Fruit fly (Drosophila melanogaster) whole organism, embryonic: ENCODE results near the gene euc.

Source experiments
- Adf1 ChIP-seq: fragments of 200-800 bp; sonication (Bioruptor generic); IDR thresholded peaks from 2 replicates; pipeline ENCODE4 v1.3.6; 2022; ENCODE audit warnings: missing biosample characterization, missing genetic modification characterization
- Atf3 ChIP-seq: fragments of 200-800 bp; sonication (Bioruptor generic); optimal IDR thresholded peaks from 3 replicates; lab custom pipeline; 2016; ENCODE audit warnings: missing biosample characterization, missing genetic modification characterization
- Awh ChIP-seq: fragments of 200-800 bp; sonication (Bioruptor generic); IDR thresholded peaks from 2 replicates; pipeline ENCODE4, ENCODE4 v1.3.6; 2022; ENCODE audit warnings: missing biosample characterization, missing genetic modification characterization
- CG10209 ChIP-seq: fragments of 200-800 bp; sonication (Bioruptor generic); optimal IDR thresholded peaks from 3 replicates; lab custom pipeline; 2017; ENCODE audit warnings: missing biosample characterization, mild to moderate bottlenecking, missing genetic modification characterization, missing genetic modification reagents
- CG11456 ChIP-seq: fragments of 200-800 bp; sonication (Bioruptor generic); IDR thresholded peaks from 3 replicates; pipeline ENCODE4 v1.3.6; 2022; ENCODE audit warnings: missing biosample characterization, missing genetic modification characterization
- CG11695 ChIP-seq: fragments of 200-800 bp; sonication (Bioruptor generic); IDR thresholded peaks from 3 replicates; pipeline ENCODE4 v1.3.6; 2022; ENCODE audit warnings: missing biosample characterization, missing genetic modification characterization
- CG14860 ChIP-seq: fragments of 200-800 bp; sonication (Bioruptor generic); IDR thresholded peaks from 3 replicates; pipeline ENCODE4 v1.3.6; 2022; ENCODE audit warnings: missing biosample characterization, missing genetic modification characterization; ENCODE audit not compliant: partially characterized antibody
- CG1529 ChIP-seq: fragments of 200-800 bp; sonication (Bioruptor generic); optimal IDR thresholded peaks from 3 replicates; lab custom pipeline; 2018; ENCODE audit warnings: missing biosample characterization, missing genetic modification characterization
- CG15514 ChIP-seq: fragments of 200-800 bp; sonication (Bioruptor generic); optimal IDR thresholded peaks from 3 replicates; lab custom pipeline; 2017; ENCODE audit warnings: missing biosample characterization, missing genetic modification characterization, mild to moderate bottlenecking, moderate library complexity, missing genetic modification reagents
- CG1603 ChIP-seq: fragments of 200-800 bp; sonication (Bioruptor generic); optimal IDR thresholded peaks from 2 replicates; lab custom pipeline; 2019; ENCODE audit warnings: missing biosample characterization, mild to moderate bottlenecking, missing genetic modification characterization, moderate library complexity
- CG17568 ChIP-seq: fragments of 200-800 bp; sonication (Bioruptor generic); optimal IDR thresholded peaks from 2 replicates; lab custom pipeline; 2018; ENCODE audit warnings: missing biosample characterization, mild to moderate bottlenecking, missing genetic modification characterization, moderate library complexity
- CG18476 ChIP-seq: fragments of 200-800 bp; sonication (Bioruptor generic); optimal IDR thresholded peaks from 2 replicates; lab custom pipeline; 2016; ENCODE audit warnings: missing biosample characterization, mild to moderate bottlenecking, missing genetic modification characterization
- CG2678 ChIP-seq: fragments of 200-800 bp; sonication (Bioruptor generic); optimal IDR thresholded peaks from 3 replicates; lab custom pipeline; 2019; ENCODE audit warnings: missing biosample characterization, mild to moderate bottlenecking, missing genetic modification characterization, moderate library complexity
- CG32532 ChIP-seq: fragments of 200-800 bp; sonication (Bioruptor generic); IDR thresholded peaks from 2 replicates; pipeline ENCODE4 v1.3.6; 2022; ENCODE audit warnings: missing biosample characterization, missing genetic modification characterization
- CG3281 ChIP-seq: fragments of 200-800 bp; sonication (Bioruptor generic); optimal IDR thresholded peaks from 3 replicates; lab custom pipeline; 2017; ENCODE audit warnings: missing biosample characterization, mild to moderate bottlenecking, missing genetic modification characterization
- CG3407 ChIP-seq: fragments of 200-800 bp; sonication (Bioruptor generic); optimal IDR thresholded peaks from 2 replicates; lab custom pipeline; 2018; ENCODE audit warnings: missing biosample characterization, mild to moderate bottlenecking, missing genetic modification characterization
- CG6689 ChIP-seq: fragments of 200-800 bp; sonication (Bioruptor generic); IDR thresholded peaks from 2 replicates; pipeline ENCODE4 v1.3.6; 2022; ENCODE audit warnings: missing biosample characterization, missing genetic modification characterization
- CG6813 ChIP-seq: fragments of 200-800 bp; sonication (Bioruptor generic); optimal IDR thresholded peaks from 2 replicates; lab custom pipeline; 2017; ENCODE audit warnings: missing biosample characterization, missing genetic modification characterization, mild to moderate bottlenecking, moderate library complexity, missing genetic modification reagents
- CG7839 ChIP-seq: fragments of 200-800 bp; sonication (Bioruptor generic); optimal IDR thresholded peaks from 3 replicates; lab custom pipeline; 2018; ENCODE audit warnings: missing biosample characterization, mild to moderate bottlenecking, missing genetic modification characterization, moderate library complexity
- CG7987 ChIP-seq: fragments of 200-800 bp; sonication (Bioruptor generic); optimal IDR thresholded peaks from 2 replicates; lab custom pipeline; 2018; ENCODE audit warnings: missing biosample characterization, mild to moderate bottlenecking, missing genetic modification characterization, moderate library complexity
- CG8359 ChIP-seq: fragments of 200-800 bp; sonication (Bioruptor generic); optimal IDR thresholded peaks from 2 replicates; lab custom pipeline; 2017; ENCODE audit warnings: missing biosample characterization, mild to moderate bottlenecking, missing genetic modification characterization, borderline replicate concordance
- CG9727 ChIP-seq: fragments of 200-800 bp; sonication (Bioruptor generic); optimal IDR thresholded peaks from 3 replicates; lab custom pipeline; 2017; ENCODE audit warnings: missing biosample characterization, mild to moderate bottlenecking, missing genetic modification characterization
- CG9797 ChIP-seq: fragments of 200-800 bp; sonication (Bioruptor generic); optimal IDR thresholded peaks from 3 replicates; lab custom pipeline; 2018; ENCODE audit warnings: missing biosample characterization, mild to moderate bottlenecking, missing genetic modification characterization
- CrebB ChIP-seq: fragments of 200-800 bp; sonication (Bioruptor generic); optimal IDR thresholded peaks from 3 replicates; lab custom pipeline; 2018; ENCODE audit warnings: missing biosample characterization, mild to moderate bottlenecking, missing genetic modification characterization
- Eip74EF ChIP-seq, 2 experiments: fragments of 200-800 bp in 1 of 2; fragments of >200 bp in 1 of 2; sonication (Bioruptor generic) in 1 of 2; optimal IDR thresholded peaks; 2 replicates each; lab custom pipeline; 2017 to 2019; ENCODE audit warnings: missing biosample characterization in 2 of 2, missing genetic modification characterization in 2 of 2, mild to moderate bottlenecking in 1 of 2, moderate library complexity in 1 of 2
- H15 ChIP-seq: fragments of 200-800 bp; sonication (Bioruptor generic); IDR thresholded peaks from 3 replicates; pipeline ENCODE4 v1.3.6; 2022; ENCODE audit warnings: missing biosample characterization, missing genetic modification characterization
- HmgZ ChIP-seq: fragments of 200-800 bp; sonication (Bioruptor generic); optimal IDR thresholded peaks from 2 replicates; lab custom pipeline; 2018; ENCODE audit warnings: missing biosample characterization, mild to moderate bottlenecking, missing genetic modification characterization
- Jarid2 ChIP-seq: fragments of 200-800 bp; sonication (Bioruptor generic); optimal IDR thresholded peaks from 3 replicates; lab custom pipeline; 2017; ENCODE audit warnings: mild to moderate bottlenecking, missing biosample characterization, missing genetic modification reagents, missing genetic modification characterization
- Meics ChIP-seq: fragments of 200-800 bp; sonication (Bioruptor generic); optimal IDR thresholded peaks from 2 replicates; lab custom pipeline; 2017; ENCODE audit warnings: missing biosample characterization, mild to moderate bottlenecking, missing genetic modification characterization
- NK7.1 ChIP-seq: fragments of 200-800 bp; sonication (Bioruptor generic); optimal IDR thresholded peaks from 3 replicates; lab custom pipeline; 2016; ENCODE audit warnings: missing biosample characterization, missing genetic modification characterization
- Ravus ChIP-seq: fragments of 200-800 bp; sonication (Bioruptor generic); IDR thresholded peaks from 2 replicates; pipeline ENCODE4 v1.3.6; 2022; ENCODE audit warnings: missing biosample characterization, missing genetic modification characterization
- Rx ChIP-seq: fragments of 200-800 bp; sonication (Bioruptor generic); IDR thresholded peaks from 2 replicates; pipeline ENCODE4 v1.3.6; 2022; ENCODE audit warnings: missing biosample characterization, missing genetic modification characterization
- Sin3A ChIP-seq: fragments of >200 bp; optimal IDR thresholded peaks from 2 replicates; lab custom pipeline; 2018
- Sox102F ChIP-seq: fragments of 200-800 bp; sonication (Bioruptor generic); optimal IDR thresholded peaks from 2 replicates; lab custom pipeline; 2018; ENCODE audit warnings: missing biosample characterization, mild to moderate bottlenecking, missing genetic modification characterization, moderate library complexity
- ara ChIP-seq: fragments of 200-800 bp; sonication (Bioruptor generic); IDR thresholded peaks from 2 replicates; pipeline ENCODE4 v1.3.6; 2022; ENCODE audit warnings: missing biosample characterization, missing genetic modification characterization
- bab2 ChIP-seq: fragments of 200-800 bp; sonication (Bioruptor generic); optimal IDR thresholded peaks from 2 replicates; lab custom pipeline; 2016; ENCODE audit warnings: missing biosample characterization, missing genetic modification characterization
- br ChIP-seq: fragments of >200 bp; optimal IDR thresholded peaks from 2 replicates; lab custom pipeline; 2017
- ci ChIP-seq: fragments of 200-800 bp; sonication (Bioruptor generic); IDR thresholded peaks from 3 replicates; pipeline ENCODE4 v1.3.6; 2022; ENCODE audit warnings: missing biosample characterization, missing genetic modification characterization
- dati ChIP-seq: fragments of 200-800 bp; sonication (Bioruptor generic); IDR thresholded peaks from 2 replicates; pipeline ENCODE4 v1.3.6; 2022; ENCODE audit warnings: missing biosample characterization, missing genetic modification characterization
- ems ChIP-seq: fragments of 200-800 bp; sonication (Bioruptor generic); optimal IDR thresholded peaks from 3 replicates; lab custom pipeline; 2016; ENCODE audit warnings: missing biosample characterization, missing genetic modification characterization
- esg ChIP-seq: fragments of 200-800 bp; sonication (Bioruptor generic); conservative IDR thresholded peaks from 2 replicates; pipeline ENCODE4 v1.3.6; 2022; ENCODE audit warnings: missing biosample characterization, missing genetic modification characterization
- fd102C ChIP-seq: fragments of 200-800 bp; sonication (Bioruptor generic); optimal IDR thresholded peaks from 2 replicates; lab custom pipeline; 2018; ENCODE audit warnings: missing biosample characterization, mild to moderate bottlenecking, missing genetic modification characterization, moderate library complexity
- gce ChIP-seq: fragments of 200-800 bp; sonication (Bioruptor generic); IDR thresholded peaks from 3 replicates; pipeline ENCODE4 v1.3.6; 2022; ENCODE audit warnings: missing biosample characterization, missing genetic modification characterization
- gro ChIP-seq: fragments of 200-800 bp; sonication (Bioruptor generic); optimal IDR thresholded peaks from 2 replicates; lab custom pipeline; 2016; ENCODE audit warnings: missing biosample characterization, missing genetic modification characterization
- mld ChIP-seq: fragments of 200-800 bp; sonication (Bioruptor generic); IDR thresholded peaks from 3 replicates; pipeline ENCODE4 v1.3.6; 2022; ENCODE audit warnings: missing biosample characterization, missing genetic modification characterization; ENCODE audit not compliant: partially characterized antibody
- psq ChIP-seq: fragments of 200-800 bp; sonication (Bioruptor generic); optimal IDR thresholded peaks from 2 replicates; lab custom pipeline; 2017; ENCODE audit warnings: missing biosample characterization, missing genetic modification characterization
- sd ChIP-seq: fragments of 200-800 bp; sonication (Bioruptor generic); optimal IDR thresholded peaks from 3 replicates; lab custom pipeline; 2018; ENCODE audit warnings: missing biosample characterization, mild to moderate bottlenecking, missing genetic modification characterization, moderate library complexity
- slbo ChIP-seq: fragments of 200-800 bp; sonication (Bioruptor generic); IDR thresholded peaks from 2 replicates; pipeline ENCODE4 v1.3.6; 2022; ENCODE audit warnings: missing biosample characterization, missing genetic modification characterization
- slou ChIP-seq: fragments of 200-800 bp; sonication (Bioruptor generic); optimal IDR thresholded peaks from 3 replicates; lab custom pipeline; 2016; ENCODE audit warnings: missing biosample characterization, missing genetic modification characterization
- sna ChIP-seq: fragments of 200-800 bp; sonication (Bioruptor generic); IDR thresholded peaks from 2 replicates; pipeline ENCODE4 v1.3.6; 2022; ENCODE audit warnings: missing biosample characterization, missing genetic modification characterization; ENCODE audit not compliant: partially characterized antibody
- sqz ChIP-seq: fragments of 200-800 bp; sonication (Bioruptor generic); optimal IDR thresholded peaks from 3 replicates; lab custom pipeline; 2018; ENCODE audit warnings: missing biosample characterization, mild to moderate bottlenecking, missing genetic modification characterization
- trem ChIP-seq: fragments of 200-800 bp; optimal IDR thresholded peaks from 3 replicates; lab custom pipeline; 2019; ENCODE audit warnings: missing biosample characterization, mild to moderate bottlenecking, missing genetic modification characterization, moderate library complexity

Gene euc

dm6 chr3R:19010923-19011322 is 32.3 kb upstream of the euc start (continued):
- no peak for TF ChIP-seq HmgZ
- TF ChIP-seq Meics: peak; percentile 39
- no peak for TF ChIP-seq Rx (GFP tag; lab: Robert Waterston, UW)
- peak; percentile 36 for TF ChIP-seq sqz (GFP tag; lab: Kevin White, UChicago)
- TF ChIP-seq Adf1 (GFP tag; lab: Robert Waterston, UW): no peak
- peak; percentile 36 for TF ChIP-seq CG10209
- TF ChIP-seq br (lab: Kevin White, UChicago): no peak
- no peak for TF ChIP-seq Ravus (GFP tag; lab: Robert Waterston, UW)
- peak; percentile 42 for TF ChIP-seq CG9727 (GFP tag; lab: Kevin White, UChicago)
- no peak for TF ChIP-seq dati (GFP tag; lab: Robert Waterston, UW)
- TF ChIP-seq CG18476 (GFP tag; lab: Kevin White, UChicago): no peak
- TF ChIP-seq CG14860 (GFP tag; lab: Robert Waterston, UW): no peak
- TF ChIP-seq CG9797 (GFP tag; lab: Kevin White, UChicago): no peak
- TF ChIP-seq CG11695: peak; percentile 41; the same call in 1 of the 3 replicates
- TF ChIP-seq CG3281 (GFP tag; lab: Kevin White, UChicago): peak; percentile 6
- no peak for TF ChIP-seq ems (GFP tag; lab: Kevin White, UChicago)
- peak; percentile 56 for TF ChIP-seq CG2678 (tag; lab: Kevin White, UChicago)
- 0 out of 2 replicates have a peak, but pooled peaks have one; percentile 38 for TF ChIP-seq ara
- TF ChIP-seq ci: no peak
- TF ChIP-seq gro (GFP tag; lab: Kevin White, UChicago): no peak
- no peak for TF ChIP-seq CrebB (tag; lab: Kevin White, UChicago)
- no peak for TF ChIP-seq CG1529
- no peak for TF ChIP-seq sna (GFP tag; lab: Robert Waterston, UW)
- peak; percentile 33 for TF ChIP-seq sd
- TF ChIP-seq Eip74EF (GFP tag; optimal IDR thresholded peaks at IDR 0.05; lab: Kevin White, UChicago): no peak
- no peak for TF ChIP-seq CG32532 (GFP tag; lab: Robert Waterston, UW)
- TF ChIP-seq CG6813 (GFP tag; lab: Kevin White, UChicago): peak; percentile 25
- peak; percentile 6 for TF ChIP-seq CG17568 (GFP tag; lab: Kevin White, UChicago)
- no peak for TF ChIP-seq Sin3A (lab: Kevin White, UChicago)
- no peak for TF ChIP-seq H15 (GFP tag; lab: Robert Waterston, UW)
- no peak for TF ChIP-seq mld
- no peak for TF ChIP-seq Atf3 (GFP tag; lab: Kevin White, UChicago)
- TF ChIP-seq slbo (GFP tag; lab: Robert Waterston, UW): no peak
- TF ChIP-seq CG8359 (GFP tag; lab: Kevin White, UChicago): no peak
- TF ChIP-seq gce (GFP tag; lab: Robert Waterston, UW): no peak
- TF ChIP-seq CG1603: peak; percentile 15
- no peak for TF ChIP-seq Awh (GFP tag; lab: Robert Waterston, UW)
- no peak for TF ChIP-seq esg (GFP tag; lab: Robert Waterston, UW)
- TF ChIP-seq Jarid2 (GFP tag; lab: Kevin White, UChicago): peak; percentile 4
- peak; percentile 22 for TF ChIP-seq NK7.1 (GFP tag; lab: Kevin White, UChicago)
- peak; percentile 47 for TF ChIP-seq fd102C (GFP tag; lab: Kevin White, UChicago)
- no peak for TF ChIP-seq Sox102F (GFP tag; lab: Kevin White, UChicago)
- peak; percentile 53 for TF ChIP-seq CG7839 (tag; lab: Kevin White, UChicago)
- peak; percentile 2 for TF ChIP-seq CG7987 (GFP tag; lab: Kevin White, UChicago)
- TF ChIP-seq slou (GFP tag; lab: Kevin White, UChicago): peak; percentile 13
- TF ChIP-seq CG15514 (GFP tag; lab: Kevin White, UChicago): peak; percentile 9
- TF ChIP-seq CG3407: no peak
- no peak for TF ChIP-seq psq (GFP tag; lab: Kevin White, UChicago)
- no peak for TF ChIP-seq CG11456 (GFP tag; lab: Robert Waterston, UW)
- TF ChIP-seq bab2 (GFP tag; lab: Kevin White, UChicago): peak; percentile 62
- TF ChIP-seq trem: no peak
- TF ChIP-seq CG6689: no peak
